Worm (Caenorhabditis elegans): ENCODE results near the gene T21D12.11.
A peak's percentile ranks its signal among the peaks of the same experiment; 100 is the strongest.

The T21D12.11 gene

DNA sequence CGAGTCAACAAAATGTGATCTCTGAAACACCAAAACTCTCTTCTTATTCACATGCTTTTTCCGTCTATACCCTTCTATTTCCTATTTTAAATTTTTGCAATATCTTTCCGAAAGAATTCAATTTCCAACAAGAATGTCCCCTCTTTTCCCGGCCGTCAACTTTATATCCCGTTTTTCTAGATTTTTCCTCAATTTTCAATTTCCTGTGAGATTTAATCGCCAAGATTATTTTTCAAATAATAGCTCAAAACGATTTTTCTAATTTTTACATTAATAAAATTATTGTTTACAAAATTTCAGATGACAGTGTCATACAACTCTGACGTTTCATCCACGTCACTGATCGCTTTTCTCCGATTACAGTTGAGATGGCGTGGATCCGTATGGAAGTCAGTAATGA, 14.1 kb downstream of the T21D12.11 start, which contains the start of gene best-19:
best-19 (plus strand) TSS at position 301 of the 400 bp plus-strand sequence.
- TF ChIP-seq snu-23 (GFP tag; optimal IDR thresholded peaks at IDR 0.05) (no peak), pqm-1 (tag; optimal IDR thresholded peaks at IDR 0.05) (no peak), isw-1 (GFP tag; IDR thresholded peaks at IDR 0.05) (no peak), nhr-84 (tag; optimal IDR thresholded peaks at IDR 0.05) (no peak), lin-15B (tag; optimal IDR thresholded peaks at IDR 0.05) (no peak), fkh-10 (GFP tag; optimal IDR thresholded peaks at IDR 0.05) (peak; percentile 2)

DNA sequence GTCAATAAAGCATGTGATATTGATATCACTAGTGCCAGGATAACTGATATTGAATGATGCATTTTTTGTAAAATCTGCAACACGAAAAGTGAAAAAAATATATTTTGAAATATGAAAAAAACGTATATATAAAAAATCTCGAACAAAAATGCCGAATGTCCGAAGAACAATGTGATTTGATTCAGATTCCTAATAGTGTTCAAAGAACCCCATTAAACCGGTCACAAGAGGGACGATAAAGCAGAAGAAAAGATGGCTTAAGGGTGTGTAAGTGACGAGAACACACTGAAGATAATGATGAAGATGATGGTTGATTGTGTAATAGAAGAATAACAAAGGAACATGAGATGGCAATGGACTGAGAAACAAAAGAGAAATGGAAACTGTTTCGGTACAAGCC, 18.8 kb downstream of the T21D12.11 start, which contains the start of gene T21D12.14:
T21D12.14 (minus strand) TSS at position 101 of the 400 bp plus-strand sequence.
- TF ChIP-seq blmp-1 (tag; optimal IDR thresholded peaks at IDR 0.05), result peak; percentile 32
- no peak for TF ChIP-seq unc-130 (tag; optimal IDR thresholded peaks at IDR 0.05)

DNA sequence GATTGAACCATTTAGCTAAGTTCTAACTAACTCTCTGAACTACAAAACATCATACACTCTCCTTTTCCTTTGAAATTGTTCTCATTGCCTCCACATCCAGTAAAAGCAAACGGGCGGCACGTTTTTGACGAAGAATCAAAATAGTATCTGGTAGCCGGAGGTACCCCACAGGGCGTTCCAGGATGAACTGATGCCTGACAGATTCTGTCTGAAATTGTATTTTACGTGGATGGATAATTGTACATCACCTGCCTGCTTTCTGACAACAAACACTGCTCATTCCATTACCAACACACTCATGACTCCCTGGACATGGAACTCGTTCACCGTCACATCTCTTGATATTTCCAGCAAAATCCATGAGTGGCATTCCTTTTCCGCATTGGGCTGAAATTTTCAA, 21.2 kb downstream of the T21D12.11 start:
- TF ChIP-seq ces-1 (GFP tag; optimal IDR thresholded peaks at IDR 0.05) (no peak), lin-35 (GFP tag; optimal IDR thresholded peaks at IDR 0.05) (no peak), efl-1 (optimal IDR thresholded peaks at IDR 0.05) (no peak), efl-1 (GFP tag; optimal IDR thresholded peaks at IDR 0.05 in 1 of 2) (peak in 1 of 2 experiments; percentile 71), Y116A8C.19 (tag; optimal IDR thresholded peaks at IDR 0.05; ENCODE audit: borderline replicate concordance) (no peak)

DNA sequence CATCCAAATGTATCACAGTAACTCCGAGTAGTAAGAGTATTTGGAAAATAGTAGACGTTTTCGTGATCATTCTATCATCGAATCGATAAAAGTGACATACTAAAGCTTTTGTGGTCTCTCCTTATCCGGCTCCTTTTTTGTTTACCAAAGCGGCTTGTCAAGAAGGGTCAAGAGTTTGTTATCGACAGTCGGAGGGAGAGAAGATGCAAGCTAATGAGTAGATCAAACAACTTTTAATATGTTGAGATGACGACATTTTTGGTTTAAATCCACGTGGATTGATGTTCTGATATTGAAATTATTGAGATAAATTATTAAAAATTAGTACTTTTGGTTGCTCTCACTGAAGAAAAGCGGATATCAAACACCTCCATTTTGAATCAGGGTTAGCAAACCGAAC, 22.1 kb downstream of the T21D12.11 start, which contains the start of gene T21D12.7:
T21D12.7 (minus strand) TSS at position 101 of the 400 bp plus-strand sequence.
- no peak for TF ChIP-seq lin-13 (GFP tag; optimal IDR thresholded peaks at IDR 0.05)
- no peak for TF ChIP-seq jun-1 (tag; optimal IDR thresholded peaks at IDR 0.05)
- TF ChIP-seq sptf-1 (tag; optimal IDR thresholded peaks at IDR 0.05), result no peak
- TF ChIP-seq grh-1 (GFP tag; IDR thresholded peaks at IDR 0.05), result no peak
- TF ChIP-seq hlh-4 (tag; optimal IDR thresholded peaks at IDR 0.05), result no peak
- no peak for TF ChIP-seq isw-1 (GFP tag; IDR thresholded peaks at IDR 0.05)

DNA sequence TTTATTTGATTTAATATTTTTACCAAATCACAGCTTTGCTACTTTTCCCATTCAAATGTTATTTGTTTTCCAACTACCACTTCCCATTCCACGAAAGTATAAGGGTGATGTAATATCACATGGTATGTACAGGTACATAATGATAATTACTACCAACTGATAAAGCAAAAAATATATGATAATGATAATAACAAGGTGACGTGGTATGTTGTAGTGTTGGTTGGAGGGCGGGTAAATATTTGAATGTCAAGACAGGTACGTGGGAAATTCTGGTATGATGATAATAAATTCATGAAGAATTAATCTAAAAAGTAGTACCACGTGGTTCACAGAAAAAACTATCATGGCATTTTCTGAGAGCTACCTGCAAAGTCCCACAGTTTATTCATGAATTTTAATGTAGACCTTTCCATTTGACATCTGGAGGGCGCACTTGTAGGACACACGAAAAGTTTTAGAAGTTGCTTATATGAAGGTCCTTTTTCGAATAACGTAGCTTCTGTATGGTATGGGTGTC, 22.7 kb downstream of the T21D12.11 start:
- TF ChIP-seq egl-27 (tag; optimal IDR thresholded peaks at IDR 0.05), result no peak
- no peak for TF ChIP-seq aha-1 (tag; optimal IDR thresholded peaks at IDR 0.05)
- TF ChIP-seq rnt-1 (tag; optimal IDR thresholded peaks at IDR 0.05), result no peak
- no peak for TF ChIP-seq mef-2 (tag; optimal IDR thresholded peaks at IDR 0.05)
- TF ChIP-seq lin-14 (GFP tag; optimal IDR thresholded peaks at IDR 0.05), result no peak
- TF ChIP-seq nhr-71 (tag; optimal IDR thresholded peaks at IDR 0.05), result peak; percentile 50
- TF ChIP-seq efl-1 (optimal IDR thresholded peaks at IDR 0.05), result no peak
- peak in 1 of 2 experiments; percentile 90 for TF ChIP-seq efl-1 (GFP tag; optimal IDR thresholded peaks at IDR 0.05 in 1 of 2)
- no peak for TF ChIP-seq dsc-1 (tag; optimal IDR thresholded peaks at IDR 0.05)
- no peak for TF ChIP-seq hlh-17 (GFP tag; optimal IDR thresholded peaks at IDR 0.05; ENCODE audit: borderline replicate concordance)
- TF ChIP-seq mab-9 (GFP tag; IDR thresholded peaks at IDR 0.05), result no peak
- TF ChIP-seq ztf-4 (tag; optimal IDR thresholded peaks at IDR 0.05), result no peak
- no peak for TF ChIP-seq snpc-4 (tag; optimal IDR thresholded peaks at IDR 0.05)
- TF ChIP-seq ztf-11 (tag; optimal IDR thresholded peaks at IDR 0.05), result no peak
- no peak for TF ChIP-seq egl-13 (tag; optimal IDR thresholded peaks at IDR 0.05)
- TF ChIP-seq jun-1 (tag; optimal IDR thresholded peaks at IDR 0.05), result peak; percentile 76
- TF ChIP-seq nhr-85 (tag), result peak; percentile 39
- TF ChIP-seq sox-4 (tag; optimal IDR thresholded peaks at IDR 0.05), result no peak
- TF ChIP-seq unc-62 (GFP tag; optimal IDR thresholded peaks at IDR 0.05), result no peak
- TF ChIP-seq xbp-1 (tag; optimal IDR thresholded peaks at IDR 0.05), result no peak
- no peak for TF ChIP-seq nhr-84 (tag; optimal IDR thresholded peaks at IDR 0.05)
- peak; percentile 49 for TF ChIP-seq nhr-20 (tag; optimal IDR thresholded peaks at IDR 0.05)
- TF ChIP-seq snu-23 (GFP tag; optimal IDR thresholded peaks at IDR 0.05), result peak; percentile 48
- peak in 1 of 2 experiments; percentile 26 for TF ChIP-seq lin-35 (GFP tag; optimal IDR thresholded peaks at IDR 0.05)
- no peak for TF ChIP-seq ceh-63 (GFP tag; optimal IDR thresholded peaks at IDR 0.05)
- TF ChIP-seq ces-1 (GFP tag; optimal IDR thresholded peaks at IDR 0.05), result no peak
- no peak for TF ChIP-seq lsy-2 (tag; optimal IDR thresholded peaks at IDR 0.05)
- TF ChIP-seq ceh-90 (tag; optimal IDR thresholded peaks at IDR 0.05), result no peak
- no peak for TF ChIP-seq sptf-1 (tag; optimal IDR thresholded peaks at IDR 0.05)
- no peak for TF ChIP-seq grh-1 (GFP tag; IDR thresholded peaks at IDR 0.05)
- TF ChIP-seq zag-1 (tag; optimal IDR thresholded peaks at IDR 0.05), result no peak
- no peak for TF ChIP-seq skn-1 (tag; optimal IDR thresholded peaks at IDR 0.05)
- TF ChIP-seq nhr-237 (tag; optimal IDR thresholded peaks at IDR 0.05), result no peak
- no peak for TF ChIP-seq blmp-1 (tag; optimal IDR thresholded peaks at IDR 0.05)
- TF ChIP-seq ama-1 (optimal IDR thresholded peaks at IDR 0.05), result peak; percentile 20
- no peak for TF ChIP-seq zip-4 (GFP tag; optimal IDR thresholded peaks at IDR 0.05)
